Fruit fly (Drosophila melanogaster) whole organism, prepupa: ENCODE results near the gene Osi18.

Experiments used
- CG10631 ChIP-seq: fragments of 200-800 bp; sonication (Bioruptor generic); optimal IDR thresholded peaks from 2 replicates; lab custom pipeline; 2016; ENCODE audit warnings: missing biosample characterization, missing genetic modification characterization
- CG10669 ChIP-seq: fragments of 200-800 bp; sonication (Bioruptor generic); optimal IDR thresholded peaks from 3 replicates; lab custom pipeline; 2018; ENCODE audit warnings: missing biosample characterization, mild to moderate bottlenecking, missing genetic modification characterization, moderate library complexity
- CG11294 ChIP-seq: fragments of 200-800 bp; sonication (Bioruptor generic); IDR thresholded peaks from 2 replicates; pipeline ENCODE4 v1.3.6; 2022; ENCODE audit warnings: missing biosample characterization, missing genetic modification characterization
- CG11762 ChIP-seq: fragments of 200-800 bp; sonication (Bioruptor generic); optimal IDR thresholded peaks from 3 replicates; lab custom pipeline; 2016; ENCODE audit warnings: missing biosample characterization, missing genetic modification characterization; ENCODE audit not compliant: insufficient read depth
- CG11902 ChIP-seq: fragments of 200-800 bp; sonication (Bioruptor generic); optimal IDR thresholded peaks from 3 replicates; lab custom pipeline; 2016; ENCODE audit warnings: missing biosample characterization, missing genetic modification characterization
- CG15336 ChIP-seq: fragments of 200-800 bp; sonication (Bioruptor generic); IDR thresholded peaks from 2 replicates; pipeline ENCODE4 v1.3.6; 2022; ENCODE audit warnings: missing biosample characterization, missing genetic modification characterization
- CG1621 ChIP-seq: fragments of 200-800 bp; sonication (Bioruptor generic); optimal IDR thresholded peaks from 3 replicates; lab custom pipeline; 2018; ENCODE audit warnings: missing biosample characterization, mild to moderate bottlenecking, missing genetic modification characterization
- CG16779 ChIP-seq: fragments of 200-800 bp; sonication (Bioruptor generic); optimal IDR thresholded peaks from 3 replicates; lab custom pipeline; 2017; ENCODE audit warnings: missing biosample characterization, mild to moderate bottlenecking, missing genetic modification characterization
- CG3032 ChIP-seq: fragments of 200-800 bp; optimal IDR thresholded peaks from 2 replicates; lab custom pipeline; 2019; ENCODE audit warnings: missing biosample characterization, mild to moderate bottlenecking, missing genetic modification characterization, moderate library complexity
- CG31627 ChIP-seq: fragments of 200-800 bp; sonication (Bioruptor generic); optimal IDR thresholded peaks from 3 replicates; lab custom pipeline; 2016; ENCODE audit warnings: missing biosample characterization, missing genetic modification characterization
- CG32006 ChIP-seq: fragments of 200-800 bp; sonication (Bioruptor generic); optimal IDR thresholded peaks from 3 replicates; lab custom pipeline; 2017; ENCODE audit warnings: missing biosample characterization, mild to moderate bottlenecking, missing genetic modification characterization
- CG34406 ChIP-seq: fragments of 200-800 bp; sonication (Bioruptor generic); optimal IDR thresholded peaks from 3 replicates; lab custom pipeline; 2016; ENCODE audit warnings: missing biosample characterization, missing genetic modification characterization
- CG6163 ChIP-seq: fragments of 200-800 bp; sonication (Bioruptor generic); IDR thresholded peaks from 3 replicates; pipeline ENCODE4 v1.3.6; 2022; ENCODE audit warnings: missing biosample characterization, missing genetic modification characterization
- CG6276 ChIP-seq: fragments of 200-800 bp; sonication (Bioruptor generic); optimal IDR thresholded peaks from 2 replicates; lab custom pipeline; 2017; ENCODE audit warnings: missing biosample characterization, mild to moderate bottlenecking, missing genetic modification characterization
- CG6792 ChIP-seq: fragments of 200-800 bp; sonication (Bioruptor generic); optimal IDR thresholded peaks from 3 replicates; lab custom pipeline; 2016; ENCODE audit warnings: missing biosample characterization, missing genetic modification characterization
- CG6808 ChIP-seq: fragments of 200-800 bp; sonication (Bioruptor generic); optimal IDR thresholded peaks from 3 replicates; lab custom pipeline; 2017; ENCODE audit warnings: missing biosample characterization, missing genetic modification characterization, mild to moderate bottlenecking, moderate library complexity, missing genetic modification reagents
- CG7368 ChIP-seq: fragments of 200-800 bp; sonication (Bioruptor generic); optimal IDR thresholded peaks from 3 replicates; lab custom pipeline; 2016; ENCODE audit warnings: missing biosample characterization, missing genetic modification characterization
- CG8119 ChIP-seq: fragments of 200-800 bp; sonication (Bioruptor generic); IDR thresholded peaks from 3 replicates; pipeline ENCODE4 v1.3.6; 2022; ENCODE audit warnings: missing biosample characterization, missing genetic modification characterization
- CG8319 ChIP-seq: fragments of 200-800 bp; sonication (Bioruptor generic); optimal IDR thresholded peaks from 3 replicates; lab custom pipeline; 2016; ENCODE audit warnings: missing biosample characterization, missing genetic modification characterization
- CG8632 ChIP-seq: fragments of 200-800 bp; sonication (Bioruptor generic); optimal IDR thresholded peaks from 3 replicates; lab custom pipeline; 2016; ENCODE audit warnings: missing biosample characterization, missing genetic modification characterization
- CG9139 ChIP-seq: fragments of 200-800 bp; sonication (Bioruptor generic); optimal IDR thresholded peaks from 3 replicates; lab custom pipeline; 2017; ENCODE audit warnings: missing biosample characterization, mild to moderate bottlenecking, missing genetic modification characterization
- Eip75B ChIP-seq: fragments of 200-800 bp; sonication (Bioruptor generic); optimal IDR thresholded peaks from 3 replicates; lab custom pipeline; 2016; ENCODE audit warnings: missing biosample characterization, missing genetic modification characterization
- Eip78C ChIP-seq: fragments of 200-800 bp; sonication (Bioruptor generic); peaks from one replicate; lab custom pipeline; 2016; ENCODE audit warnings: missing biosample characterization, missing genetic modification characterization
- Eip93F ChIP-seq: fragments of 200-800 bp; sonication (Bioruptor generic); optimal IDR thresholded peaks from 2 replicates; lab custom pipeline; 2016; ENCODE audit warnings: missing biosample characterization, mild to moderate bottlenecking, missing genetic modification characterization
- Ets21C ChIP-seq: fragments of 200-800 bp; sonication (Bioruptor generic); optimal IDR thresholded peaks from 3 replicates; lab custom pipeline; 2016; ENCODE audit warnings: missing biosample characterization, missing genetic modification characterization
- Ets96B ChIP-seq: fragments of 200-800 bp; optimal IDR thresholded peaks from 2 replicates; lab custom pipeline; 2019; ENCODE audit warnings: missing biosample characterization, mild to moderate bottlenecking, missing genetic modification characterization, moderate library complexity
- Gug ChIP-seq: fragments of 200-800 bp; sonication (Bioruptor generic); IDR thresholded peaks from 2 replicates; pipeline ENCODE4 v1.3.6; 2022; ENCODE audit warnings: missing biosample characterization, missing genetic modification characterization
- Hr38 ChIP-seq: sonication (Bioruptor generic); optimal IDR thresholded peaks from 2 replicates; lab custom pipeline; 2016; ENCODE audit warnings: missing biosample characterization, missing genetic modification characterization
- Hr39 ChIP-seq: fragments of 200-800 bp; sonication (Bioruptor generic); optimal IDR thresholded peaks from 2 replicates; lab custom pipeline; 2016; ENCODE audit warnings: missing biosample characterization, missing genetic modification characterization
- Hr4 ChIP-seq: fragments of 200-800 bp; sonication (Bioruptor generic); optimal IDR thresholded peaks from 3 replicates; lab custom pipeline; 2016; ENCODE audit warnings: missing biosample characterization, missing genetic modification characterization
- Lpt ChIP-seq: fragments of 200-800 bp; sonication (Bioruptor generic); optimal IDR thresholded peaks from 3 replicates; lab custom pipeline; 2016; ENCODE audit warnings: missing biosample characterization, missing genetic modification characterization
- Met ChIP-seq: fragments of 200-800 bp; sonication (Bioruptor generic); optimal IDR thresholded peaks from 3 replicates; lab custom pipeline; 2016; ENCODE audit warnings: missing biosample characterization, missing genetic modification characterization
- OdsH ChIP-seq: fragments of 200-800 bp; sonication (Bioruptor generic); optimal IDR thresholded peaks from 3 replicates; lab custom pipeline; 2016; ENCODE audit warnings: missing biosample characterization, missing genetic modification characterization
- Smox ChIP-seq: fragments of 200-800 bp; sonication (Bioruptor generic); optimal IDR thresholded peaks from 3 replicates; lab custom pipeline; 2016; ENCODE audit warnings: missing biosample characterization, missing genetic modification characterization
- Sox102F ChIP-seq: fragments of 200-800 bp; sonication (Bioruptor generic); optimal IDR thresholded peaks from 2 replicates; lab custom pipeline; 2016; ENCODE audit warnings: missing biosample characterization, mild to moderate bottlenecking, missing genetic modification characterization
- achi ChIP-seq: fragments of 200-800 bp; sonication (Bioruptor generic); optimal IDR thresholded peaks from 3 replicates; lab custom pipeline; 2016; ENCODE audit warnings: missing biosample characterization, missing genetic modification characterization
- acj6 ChIP-seq: fragments of 200-800 bp; sonication (Bioruptor generic); optimal IDR thresholded peaks from 3 replicates; lab custom pipeline; 2016; ENCODE audit warnings: missing biosample characterization, missing genetic modification characterization
- dac ChIP-seq: fragments of 200-800 bp; sonication (Bioruptor generic); optimal IDR thresholded peaks from 2 replicates; lab custom pipeline; 2017; ENCODE audit warnings: missing biosample characterization, mild to moderate bottlenecking, missing genetic modification characterization
- eg ChIP-seq: fragments of 200-800 bp; sonication (Bioruptor generic); IDR thresholded peaks from 3 replicates; pipeline ENCODE4 v1.3.6; 2022; ENCODE audit warnings: missing biosample characterization, missing genetic modification characterization
- esn ChIP-seq: fragments of 200-800 bp; sonication (Bioruptor generic); optimal IDR thresholded peaks from 2 replicates; lab custom pipeline; 2016; ENCODE audit warnings: missing biosample characterization, mild to moderate bottlenecking, missing genetic modification characterization, moderate library complexity
- fd59A ChIP-seq: fragments of 200-800 bp; sonication (Bioruptor generic); optimal IDR thresholded peaks from 2 replicates; lab custom pipeline; 2017; ENCODE audit warnings: missing biosample characterization, mild to moderate bottlenecking, missing genetic modification characterization, missing genetic modification reagents
- fd85E ChIP-seq: fragments of 200-800 bp; sonication (Bioruptor generic); optimal IDR thresholded peaks from 3 replicates; lab custom pipeline; 2016; ENCODE audit warnings: missing biosample characterization, missing genetic modification characterization
- fkh ChIP-seq: fragments of 200-800 bp; sonication (Bioruptor generic); optimal IDR thresholded peaks from 3 replicates; lab custom pipeline; 2017; ENCODE audit warnings: missing biosample characterization, mild to moderate bottlenecking, missing genetic modification characterization, moderate library complexity
- lz ChIP-seq: fragments of 200-800 bp; sonication (Bioruptor generic); optimal IDR thresholded peaks from 3 replicates; lab custom pipeline; 2016; ENCODE audit warnings: missing biosample characterization, missing genetic modification characterization
- pdm3 ChIP-seq: fragments of 200-800 bp; sonication (Bioruptor generic); optimal IDR thresholded peaks from 3 replicates; lab custom pipeline; 2016; ENCODE audit warnings: missing biosample characterization, missing genetic modification characterization
- salr ChIP-seq, 2 experiments: fragments of 200-800 bp; sonication (Bioruptor generic); optimal IDR thresholded peaks; 3 replicates each; lab custom pipeline; 2016 to 2018; ENCODE audit warnings: missing biosample characterization in 2 of 2, missing genetic modification characterization in 2 of 2, mild to moderate bottlenecking in 1 of 2
- spab ChIP-seq: fragments of 200-800 bp; sonication (Bioruptor generic); optimal IDR thresholded peaks from 2 replicates; lab custom pipeline; 2017; ENCODE audit warnings: missing biosample characterization, mild to moderate bottlenecking, missing genetic modification characterization, missing genetic modification reagents
- ss ChIP-seq, 2 experiments: fragments of 200-800 bp; sonication (Bioruptor generic); optimal IDR thresholded peaks; 2 replicates in 1 of 2; 3 replicates in 1 of 2; lab custom pipeline; 2017 to 2018; ENCODE audit warnings: mild to moderate bottlenecking in 2 of 2, missing biosample characterization in 2 of 2, missing genetic modification characterization in 2 of 2, moderate library complexity in 1 of 2
- svp ChIP-seq: fragments of 200-800 bp; sonication (Bioruptor generic); peaks from one replicate; lab custom pipeline; 2016; ENCODE audit warnings: missing biosample characterization, missing genetic modification characterization
- topi ChIP-seq: fragments of 200-800 bp; sonication (Bioruptor generic); optimal IDR thresholded peaks from 3 replicates; lab custom pipeline; 2016; ENCODE audit warnings: missing biosample characterization, missing genetic modification characterization
- vri ChIP-seq: fragments of 200-800 bp; sonication (Bioruptor generic); optimal IDR thresholded peaks from 3 replicates; lab custom pipeline; 2016; ENCODE audit warnings: missing biosample characterization, mild to moderate bottlenecking, missing genetic modification characterization

The Osi18 gene

dm6 chr3R:6343396-6344239, 13.6 kb downstream of the Osi18 start, which contains the start of gene CG17919:
Gene CG17919 (plus strand): TSS chr3R:6344029.
- TF ChIP-seq esn, result peak; percentile 44
- peak; percentile 41 for TF ChIP-seq achi
- no peak for TF ChIP-seq Met
- peak; percentile 61 for TF ChIP-seq CG8119 (GFP tag; lab: Robert Waterston, UW)
- TF ChIP-seq fkh (GFP tag; lab: Kevin White, UChicago), result no peak
- TF ChIP-seq Hr39 (GFP tag; lab: Kevin White, UChicago), result peak; percentile 23
- peak; percentile 52 for TF ChIP-seq acj6
- no peak for TF ChIP-seq CG8319 (GFP tag; lab: Kevin White, UChicago)
- TF ChIP-seq CG31627 (GFP tag; lab: Kevin White, UChicago), result peak; percentile 13
- peak; percentile 58 for TF ChIP-seq CG34406
- TF ChIP-seq Ets21C (GFP tag; lab: Kevin White, UChicago), result no peak
- peak; percentile 53 for TF ChIP-seq CG6808 (GFP tag; lab: Kevin White, UChicago)
- TF ChIP-seq spab, result no peak
- TF ChIP-seq CG6792 (GFP tag; lab: Kevin White, UChicago), result peak; percentile 22
- TF ChIP-seq CG16779 (tag; lab: Kevin White, UChicago), result no peak
- TF ChIP-seq vri (GFP tag; lab: Kevin White, UChicago), result no peak
- no peak for TF ChIP-seq dac (GFP tag; lab: Kevin White, UChicago)
- TF ChIP-seq Eip93F (GFP tag; lab: Kevin White, UChicago), result no peak
- no peak for TF ChIP-seq Eip75B (GFP tag; lab: Kevin White, UChicago)
- no peak for TF ChIP-seq svp (GFP tag; lab: Kevin White, UChicago)
- peak; percentile 14 for TF ChIP-seq lz (GFP tag; lab: Kevin White, UChicago)
- TF ChIP-seq CG3032 (tag; lab: Kevin White, UChicago), result peak; percentile 37
- no peak for TF ChIP-seq CG6276 (GFP tag; lab: Kevin White, UChicago)
- TF ChIP-seq CG8632 (GFP tag; lab: Kevin White, UChicago), result peak; percentile 57
- TF ChIP-seq fd85E, result no peak
- no peak for TF ChIP-seq CG11762 (GFP tag; lab: Kevin White, UChicago)
- peak; percentile 53 for TF ChIP-seq CG15336 (GFP tag; lab: Robert Waterston, UW)
- TF ChIP-seq pdm3 (GFP tag; lab: Kevin White, UChicago), result peak; percentile 24
- peak; percentile 27 for TF ChIP-seq Ets96B (tag; lab: Kevin White, UChicago)
- no peak for TF ChIP-seq Hr38
- TF ChIP-seq Lpt (GFP tag; lab: Kevin White, UChicago), result no peak
- TF ChIP-seq topi (GFP tag; lab: Kevin White, UChicago), result peak; percentile 35
- peak; percentile 39 for TF ChIP-seq CG10631 (GFP tag; lab: Kevin White, UChicago)
- TF ChIP-seq Smox, result peak; percentile 27
- peak; percentile 60 for TF ChIP-seq OdsH
- no peak for TF ChIP-seq CG11294
- no peak for TF ChIP-seq CG11902 (GFP tag; lab: Kevin White, UChicago)
- no peak for TF ChIP-seq Sox102F
- peak in 1 of 2 experiments; percentile 12 for TF ChIP-seq salr (GFP tag; optimal IDR thresholded peaks at IDR 0.05; lab: Kevin White, UChicago)
- peak; percentile 32 for TF ChIP-seq CG7368 (GFP tag; lab: Kevin White, UChicago)
- no peak for TF ChIP-seq Gug
- TF ChIP-seq fd59A (GFP tag; lab: Kevin White, UChicago), result no peak
- no peak for TF ChIP-seq CG6163 (GFP tag; lab: Robert Waterston, UW)
- TF ChIP-seq eg (GFP tag; lab: Robert Waterston, UW), result 0 out of 3 replicates have a peak, but pooled peaks have one; percentile 14
- no peak for TF ChIP-seq ss (GFP tag; optimal IDR thresholded peaks at IDR 0.05; lab: Kevin White, UChicago)
- TF ChIP-seq CG9139 (GFP tag; lab: Kevin White, UChicago), result no peak
- TF ChIP-seq Eip78C (GFP tag; lab: Kevin White, UChicago), result peak; percentile 60
- no peak for TF ChIP-seq CG32006 (GFP tag; lab: Kevin White, UChicago)
- peak; percentile 19 for TF ChIP-seq Hr4 (GFP tag; lab: Kevin White, UChicago)
- TF ChIP-seq CG1621 (tag; lab: Kevin White, UChicago), result peak; percentile 99
- no peak for TF ChIP-seq CG10669 (GFP tag; lab: Kevin White, UChicago)
